Worm (Caenorhabditis elegans) whole organism, mixed stage, embryonic: Measurements from ENCODE around the gene srw-17.

Experiments
- M03D4.4 ChIP-seq: sonication (generic microtip); optimal IDR thresholded peaks from 2 replicates; lab custom pipeline; 2017; ENCODE audit warnings: mild to moderate bottlenecking, missing genetic modification characterization, missing compliant biosample characterization
- blmp-1 ChIP-seq: fragments of 150-350 bp; optimal IDR thresholded peaks from 2 replicates; lab custom pipeline; 2014; ENCODE audit warnings: missing biosample characterization, missing genetic modification characterization
- ceh-39 ChIP-seq: fragments of 150-350 bp; optimal IDR thresholded peaks from 2 replicates; lab custom pipeline; 2014; ENCODE audit warnings: missing biosample characterization, missing genetic modification characterization
- ceh-43 ChIP-seq: fragments of 200-800 bp; sonication (Bioruptor generic); optimal IDR thresholded peaks from 2 replicates; lab custom pipeline; 2018; ENCODE audit warnings: mild to moderate bottlenecking, missing genetic modification characterization, moderate library complexity, missing compliant biosample characterization
- ceh-83 ChIP-seq: fragments of 200-800 bp; sonication (Bioruptor generic); optimal IDR thresholded peaks from 2 replicates; lab custom pipeline; 2018; ENCODE audit warnings: mild to moderate bottlenecking, missing genetic modification characterization, missing compliant biosample characterization
- ces-1 ChIP-seq: fragments of 150-350 bp; optimal IDR thresholded peaks from 2 replicates; lab custom pipeline; 2014; ENCODE audit warnings: missing biosample characterization, missing genetic modification reagents, missing genetic modification characterization
- cnd-1 ChIP-seq: fragments of 200-800 bp; sonication (Bioruptor generic); optimal IDR thresholded peaks from 2 replicates; lab custom pipeline; 2018; ENCODE audit warnings: mild to moderate bottlenecking, missing genetic modification characterization, missing compliant biosample characterization
- drap-1 ChIP-seq: fragments of 200-800 bp; sonication (Bioruptor generic); optimal IDR thresholded peaks from 3 replicates; lab custom pipeline; 2018; ENCODE audit warnings: mild to moderate bottlenecking, missing genetic modification characterization, missing compliant biosample characterization
- elt-1 ChIP-seq: sonication (generic microtip); optimal IDR thresholded peaks from 2 replicates; lab custom pipeline; 2017; ENCODE audit warnings: missing genetic modification characterization, mild to moderate bottlenecking, missing compliant biosample characterization, antibody characterized with exemption, moderate library complexity, borderline replicate concordance; ENCODE audit not compliant: insufficient read depth
- flh-1 ChIP-seq: fragments of 200-800 bp; sonication (Bioruptor generic); optimal IDR thresholded peaks from 2 replicates; lab custom pipeline; 2018; ENCODE audit warnings: mild to moderate bottlenecking, missing genetic modification characterization, moderate library complexity, missing compliant biosample characterization
- ham-2 ChIP-seq: fragments of 200-800 bp; sonication (Bioruptor generic); optimal IDR thresholded peaks from 2 replicates; lab custom pipeline; 2018; ENCODE audit warnings: mild to moderate bottlenecking, missing genetic modification characterization, missing compliant biosample characterization
- lin-13 ChIP-seq: fragments of 150-350 bp; optimal IDR thresholded peaks from 2 replicates; lab custom pipeline; 2014; ENCODE audit warnings: missing biosample characterization, missing genetic modification characterization
- lin-32 ChIP-seq: fragments of 200-800 bp; sonication (Bioruptor generic); optimal IDR thresholded peaks from 2 replicates; lab custom pipeline; 2018; ENCODE audit warnings: mild to moderate bottlenecking, missing genetic modification characterization, missing compliant biosample characterization
- mab-5 ChIP-seq: fragments of 150-350 bp; optimal IDR thresholded peaks from 2 replicates; lab custom pipeline; 2014; ENCODE audit warnings: missing biosample characterization, missing genetic modification characterization
- mep-1 ChIP-seq: fragments of 150-350 bp; optimal IDR thresholded peaks from 2 replicates; lab custom pipeline; 2017; ENCODE audit warnings: missing biosample characterization, missing genetic modification reagents, missing genetic modification characterization, inconsistent platforms
- mls-2 ChIP-seq: sonication (generic microtip); optimal IDR thresholded peaks from 2 replicates; lab custom pipeline; 2016; ENCODE audit warnings: mild to moderate bottlenecking, missing genetic modification characterization, moderate library complexity, missing compliant biosample characterization
- nhr-12 ChIP-seq: fragments of 150-350 bp; optimal IDR thresholded peaks from 2 replicates; lab custom pipeline; 2014; ENCODE audit warnings: missing biosample characterization, missing genetic modification characterization
- nhr-2 ChIP-seq: fragments of 150-350 bp; optimal IDR thresholded peaks from 2 replicates; lab custom pipeline; 2014; ENCODE audit warnings: missing biosample characterization, missing genetic modification characterization
- nhr-237 ChIP-seq: fragments of 150-350 bp; optimal IDR thresholded peaks from 2 replicates; lab custom pipeline; 2014; ENCODE audit warnings: missing biosample characterization, missing genetic modification characterization
- nhr-76 ChIP-seq: sonication (generic microtip); optimal IDR thresholded peaks from 2 replicates; lab custom pipeline; 2017; ENCODE audit warnings: missing biosample characterization, missing genetic modification characterization
- pha-4 ChIP-seq: fragments of 150-350 bp; optimal IDR thresholded peaks from 2 replicates; lab custom pipeline; 2018; ENCODE audit warnings: missing biosample characterization, missing genetic modification reagents, missing genetic modification characterization
- sem-2 ChIP-seq: fragments of 200-800 bp; sonication (Bioruptor generic); optimal IDR thresholded peaks from 2 replicates; lab custom pipeline; 2018; ENCODE audit warnings: mild to moderate bottlenecking, missing genetic modification characterization, missing compliant biosample characterization
- sptf-1 ChIP-seq: sonication (generic microtip); optimal IDR thresholded peaks from 2 replicates; lab custom pipeline; 2017; ENCODE audit warnings: mild to moderate bottlenecking, missing genetic modification characterization, moderate library complexity, missing compliant biosample characterization
- tbx-8 ChIP-seq: fragments of 200-800 bp; sonication (Bioruptor generic); optimal IDR thresholded peaks from 2 replicates; lab custom pipeline; 2018; ENCODE audit warnings: mild to moderate bottlenecking, missing genetic modification characterization, moderate library complexity, missing compliant biosample characterization
- unc-120 ChIP-seq: sonication (generic microtip); optimal IDR thresholded peaks from 2 replicates; lab custom pipeline; 2017; ENCODE audit warnings: missing genetic modification characterization, missing compliant biosample characterization; ENCODE audit not compliant: poor library complexity, severe bottlenecking
- unc-39 ChIP-seq: fragments of 150-350 bp; optimal IDR thresholded peaks from 2 replicates; lab custom pipeline; 2014; ENCODE audit warnings: missing biosample characterization, missing genetic modification characterization
- unc-62 ChIP-seq: fragments of 150-350 bp; optimal IDR thresholded peaks from 2 replicates; lab custom pipeline; 2014; ENCODE audit warnings: missing biosample characterization, missing genetic modification reagents, missing genetic modification characterization
- zip-8 ChIP-seq: fragments of 150-350 bp; optimal IDR thresholded peaks from 2 replicates; lab custom pipeline; 2014; ENCODE audit warnings: missing biosample characterization, missing genetic modification characterization

srw-17 gene

ce11 chrV:15309011-15309410 lies 32.2 kb upstream of the srw-17 start, which contains the start of gene srz-10:
srz-10 (minus strand) TSS chrV:15309098.
- no peak for TF ChIP-seq M03D4.4 (tag; lab: Kevin White, UChicago)
- TF ChIP-seq nhr-237 (tag; lab: Kevin White, UChicago), result no peak
- no peak for TF ChIP-seq pha-4
- no peak for TF ChIP-seq unc-120 (tag; lab: Kevin White, UChicago)
- no peak for TF ChIP-seq drap-1
- TF ChIP-seq nhr-2 (tag; lab: Kevin White, UChicago), result no peak
- TF ChIP-seq cnd-1 (tag; lab: Kevin White, UChicago), result no peak
- TF ChIP-seq mab-5 (tag; lab: Kevin White, UChicago), result no peak
- TF ChIP-seq ham-2 (GFP tag; lab: Kevin White, UChicago), result no peak
- TF ChIP-seq ceh-43, result no peak
- no peak for TF ChIP-seq ces-1
- no peak for TF ChIP-seq elt-1 (tag; lab: Kevin White, UChicago)
- no peak for TF ChIP-seq unc-62 (GFP tag; lab: Kevin White, UChicago)
- TF ChIP-seq nhr-12, result no peak
- TF ChIP-seq, all 35 proteins: peak for 0

DNA sequence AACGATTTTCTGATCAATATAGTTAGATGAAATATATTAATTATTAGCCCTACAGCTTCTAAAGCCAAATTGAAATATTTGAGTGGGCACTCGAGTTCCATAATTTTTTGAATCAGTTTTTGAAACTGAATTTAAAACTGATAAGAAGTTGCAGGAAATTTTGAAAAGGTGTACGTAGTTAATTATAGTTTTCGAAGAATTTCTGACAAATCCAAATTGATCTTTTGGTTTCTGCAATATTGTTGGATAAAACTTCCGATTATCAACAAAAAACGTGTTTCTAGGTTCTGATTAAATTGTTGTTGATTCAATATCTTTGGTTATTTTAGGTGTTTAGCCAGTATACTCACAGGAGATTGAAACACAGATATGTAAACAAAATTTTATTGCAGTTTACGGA lies 29.9 kb upstream of the srw-17 start, which contains the start of gene T26H8.4:
T26H8.4 (minus strand) TSS at position 101 of the 400 bp plus-strand sequence.
- TF ChIP-seq mab-5 (tag; lab: Kevin White, UChicago) (no peak), mep-1 (tag; lab: Kevin White, UChicago) (no peak), nhr-237 (tag; lab: Kevin White, UChicago) (no peak), zip-8 (no peak), elt-1 (tag; lab: Kevin White, UChicago) (no peak), mls-2 (tag; lab: Kevin White, UChicago) (no peak), lin-32 (GFP tag; lab: Kevin White, UChicago) (no peak), tbx-8 (GFP tag; lab: Kevin White, UChicago) (no peak), ceh-83 (GFP tag; lab: Kevin White, UChicago) (no peak), drap-1 (no peak), nhr-2 (tag; lab: Kevin White, UChicago) (no peak), unc-62 (GFP tag; lab: Kevin White, UChicago) (no peak), sptf-1 (tag; lab: Kevin White, UChicago) (no peak), nhr-76 (tag; lab: Kevin White, UChicago) (no peak)

ce11 chrV:15305502-15305901 lies 28.7 kb upstream of the srw-17 start, which contains the start of gene T26H8.5:
T26H8.5 (minus strand) TSS chrV:15305602.
- no peak for TF ChIP-seq zip-8
- no peak for TF ChIP-seq unc-39 (tag; lab: Kevin White, UChicago)
- no peak for TF ChIP-seq elt-1 (tag; lab: Kevin White, UChicago)
- no peak for TF ChIP-seq ceh-39 (tag; lab: Kevin White, UChicago)
- TF ChIP-seq sem-2 (GFP tag; lab: Kevin White, UChicago), result no peak
- TF ChIP-seq flh-1 (GFP tag; lab: Kevin White, UChicago), result no peak
- TF ChIP-seq ces-1, result no peak
- no peak for TF ChIP-seq nhr-12
- TF ChIP-seq mab-5 (tag; lab: Kevin White, UChicago), result no peak

DNA sequence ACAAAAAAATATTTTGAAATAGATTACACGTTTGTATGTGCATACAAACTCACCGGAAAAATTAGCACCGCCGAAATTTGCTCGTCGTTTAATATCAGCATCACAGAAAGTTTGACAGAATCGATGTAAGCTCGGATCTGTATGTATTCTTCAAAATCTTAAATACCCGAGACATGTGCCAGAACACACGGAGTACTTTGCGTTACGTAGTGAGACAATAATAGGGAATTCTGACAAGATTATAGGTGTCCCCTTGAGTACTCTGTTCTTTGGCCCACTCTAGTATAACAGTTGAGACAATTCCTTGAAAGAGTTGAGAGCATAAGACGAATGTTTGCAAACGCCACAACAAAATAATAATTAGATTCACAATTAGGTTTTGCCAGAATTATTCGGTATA lies 26.8 kb upstream of the srw-17 start, which contains the start of gene srx-48:
srx-48 (minus strand) TSS at position 101 of the 400 bp plus-strand sequence.
- TF ChIP-seq M03D4.4 (tag; lab: Kevin White, UChicago) (no peak), blmp-1 (tag; lab: Kevin White, UChicago) (no peak), drap-1 (no peak), nhr-2 (tag; lab: Kevin White, UChicago) (no peak)

DNA sequence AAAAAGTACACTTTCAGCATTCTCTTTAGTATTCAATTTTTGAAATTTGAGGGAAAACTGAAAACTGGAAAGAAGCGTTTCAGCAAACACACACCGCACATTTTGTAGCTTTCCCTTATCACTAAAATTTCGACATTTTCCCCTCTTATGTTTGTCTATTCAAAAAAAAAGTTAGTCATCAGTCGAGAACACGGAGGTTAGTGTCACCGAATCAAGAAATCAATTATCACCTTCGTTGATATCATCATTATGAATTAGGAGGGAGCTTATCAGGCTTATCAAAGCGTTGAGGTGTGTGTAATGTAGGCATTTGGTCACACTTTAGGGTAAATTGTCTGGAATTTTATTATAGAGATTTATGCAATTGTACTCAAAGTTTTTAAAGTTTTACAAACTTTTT lies 21.8 kb upstream of the srw-17 start, which contains the start of gene cpr-3:
cpr-3 (minus strand) TSS at position 104 of the 400 bp plus-strand sequence.
- no peak for TF ChIP-seq nhr-2 (tag; lab: Kevin White, UChicago)

DNA sequence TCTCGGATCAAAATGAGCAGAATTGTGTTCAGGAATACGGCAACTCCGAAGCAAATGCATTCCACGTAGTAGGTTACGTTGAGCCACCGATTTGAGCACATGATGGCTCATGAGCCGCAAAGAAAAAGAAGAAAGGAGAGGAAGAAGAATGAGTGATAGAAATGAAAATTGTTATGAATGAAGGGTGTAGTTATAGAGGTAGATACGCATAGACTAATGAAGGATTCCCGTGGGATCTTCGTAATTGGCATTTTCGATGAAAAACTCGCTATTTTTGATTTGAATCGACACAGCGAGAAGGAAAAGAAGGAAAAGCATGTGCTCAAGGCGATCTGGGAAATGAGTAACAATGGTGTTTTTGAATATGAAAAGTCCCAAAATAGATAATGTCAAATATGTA lies 17.1 kb upstream of the srw-17 start, which contains the start of gene str-96:
str-96 (minus strand) TSS at position 101 of the 400 bp plus-strand sequence.
- TF ChIP-seq lin-13 (tag; lab: Kevin White, UChicago), result no peak
- no peak for TF ChIP-seq nhr-12
- no peak for TF ChIP-seq ham-2 (GFP tag; lab: Kevin White, UChicago)
